Worm (Caenorhabditis elegans) whole organism, L4 larva: Measurements from ENCODE around the gene let-721.

Experiments
- F10B5.3 ChIP-seq: sonication (generic microtip); optimal IDR thresholded peaks from 2 replicates; lab custom pipeline; 2016; ENCODE audit warnings: mild to moderate bottlenecking, missing genetic modification characterization, missing compliant biosample characterization
- F44E2.7 ChIP-seq: fragments of 200-800 bp; sonication (Bioruptor generic); IDR thresholded peaks from 2 replicates; pipeline ENCODE4 v2.1.2; 2022; ENCODE audit warnings: missing genetic modification characterization, missing compliant biosample characterization
- T20F7.1 ChIP-seq: fragments of 200-800 bp; sonication (Bioruptor generic); optimal IDR thresholded peaks from 2 replicates; lab custom pipeline; 2018; ENCODE audit warnings: mild to moderate bottlenecking, missing genetic modification characterization, missing compliant biosample characterization
- Y105C5A.15 ChIP-seq: fragments of 200-800 bp; sonication (Bioruptor generic); IDR thresholded peaks from 2 replicates; pipeline ENCODE4 v1.3.6; 2022; ENCODE audit warnings: missing genetic modification characterization, missing compliant biosample characterization
- Y48G9A.11 ChIP-seq: fragments of 200-800 bp; sonication (Bioruptor generic); IDR thresholded peaks from 2 replicates; pipeline ENCODE4 v1.3.6; 2022; ENCODE audit warnings: missing genetic modification reagents, missing genetic modification characterization, missing compliant biosample characterization
- ama-1 ChIP-seq: fragments of 150-350 bp; optimal IDR thresholded peaks from 2 replicates; lab custom pipeline; 2014; ENCODE audit warnings: inconsistent platforms, mixed read lengths
- ceh-62 ChIP-seq: sonication (generic microtip); optimal IDR thresholded peaks from 2 replicates; lab custom pipeline; 2017; ENCODE audit warnings: missing biosample characterization, missing genetic modification characterization
- ces-1 ChIP-seq: fragments of 150-350 bp; sonication (generic microtip); optimal IDR thresholded peaks from 4 replicates; lab custom pipeline; 2014; ENCODE audit warnings: missing biosample characterization, missing genetic modification reagents, missing genetic modification characterization
- daf-16 ChIP-seq, 3 experiments: sonication (generic microtip); optimal IDR thresholded peaks; 2 replicates each; lab custom pipeline; 2016 to 2017; ENCODE audit warnings: missing genetic modification characterization in 3 of 3, missing genetic modification reagents in 3 of 3, mild to moderate bottlenecking in 2 of 3, missing compliant biosample characterization in 2 of 3, missing biosample characterization in 1 of 3, moderate library complexity in 1 of 3
- dmd-6 ChIP-seq: fragments of 200-800 bp; sonication (Bioruptor generic); IDR thresholded peaks from 2 replicates; pipeline ENCODE4 v1.3.6; 2022; ENCODE audit warnings: missing genetic modification reagents, missing genetic modification characterization, missing compliant biosample characterization
- dmd-8 ChIP-seq: fragments of 200-800 bp; sonication (Bioruptor generic); IDR thresholded peaks from 2 replicates; pipeline ENCODE4 v1.3.6; 2022; ENCODE audit warnings: missing genetic modification characterization, missing compliant biosample characterization
- dpl-1 ChIP-seq: fragments of 150-350 bp; optimal IDR thresholded peaks from 2 replicates; lab custom pipeline; 2014; ENCODE audit warnings: missing biosample characterization, missing genetic modification reagents, missing genetic modification characterization
- dve-1 ChIP-seq: sonication (generic microtip); optimal IDR thresholded peaks from 2 replicates; lab custom pipeline; 2017; ENCODE audit warnings: antibody characterized with exemption, mild to moderate bottlenecking, missing genetic modification characterization, missing compliant biosample characterization; ENCODE audit not compliant: insufficient read depth
- hif-1 ChIP-seq, 2 experiments: sonication (generic microtip); optimal IDR thresholded peaks; 2 replicates each; lab custom pipeline; 2016 to 2017; ENCODE audit warnings: missing compliant biosample characterization in 2 of 2, missing genetic modification characterization in 2 of 2, missing genetic modification reagents in 2 of 2, missing genotype in 2 of 2, mild to moderate bottlenecking in 1 of 2
- hlh-11 ChIP-seq: fragments of 200-800 bp; sonication (Bioruptor generic); optimal IDR thresholded peaks from 2 replicates; lab custom pipeline; 2018; ENCODE audit warnings: mild to moderate bottlenecking, missing genetic modification characterization, missing compliant biosample characterization
- hmg-1.1 ChIP-seq: fragments of 200-800 bp; sonication (Bioruptor generic); IDR thresholded peaks from 2 replicates; pipeline ENCODE4 v1.3.6; 2022; ENCODE audit warnings: missing genetic modification reagents, missing genetic modification characterization, missing compliant biosample characterization
- jun-1 ChIP-seq: fragments of 150-350 bp; optimal IDR thresholded peaks from 2 replicates; lab custom pipeline; 2014; ENCODE audit warnings: missing biosample characterization, missing genetic modification reagents, missing genetic modification characterization
- lim-7 ChIP-seq: fragments of 200-800 bp; sonication (Bioruptor generic); IDR thresholded peaks from 2 replicates; pipeline ENCODE4 v1.3.6; 2022; ENCODE audit warnings: missing genetic modification characterization, missing compliant biosample characterization
- lin-1 ChIP-seq: fragments of 200-800 bp; sonication (Bioruptor generic); IDR thresholded peaks from 2 replicates; pipeline ENCODE4 v1.3.6; 2022; ENCODE audit warnings: missing genetic modification reagents, missing genetic modification characterization, missing compliant biosample characterization
- lin-29 ChIP-seq: fragments of 200-800 bp; sonication (Bioruptor generic); IDR thresholded peaks from 2 replicates; pipeline ENCODE4 v1.3.6; 2022; ENCODE audit warnings: missing genetic modification reagents, missing genetic modification characterization, missing compliant biosample characterization
- lin-38 ChIP-seq: fragments of 200-800 bp; sonication (Bioruptor generic); IDR thresholded peaks from 2 replicates; pipeline ENCODE4 v1.3.6; 2022; ENCODE audit warnings: missing genetic modification reagents, missing genetic modification characterization, missing compliant biosample characterization
- lsy-2 ChIP-seq, 2 experiments: fragments of 150-350 bp in 1 of 2; sonication (generic microtip) in 1 of 2; optimal IDR thresholded peaks; 2 replicates each; lab custom pipeline; 2014 to 2017; ENCODE audit warnings: missing biosample characterization in 2 of 2, missing genetic modification characterization in 2 of 2
- madf-5 ChIP-seq, 2 experiments: fragments of 200-800 bp; sonication (Bioruptor generic); IDR thresholded peaks; 2 replicates each; pipeline ENCODE4 v1.3.6; 2022; ENCODE audit warnings: missing compliant biosample characterization in 2 of 2, missing genetic modification characterization in 2 of 2
- mdt-29 ChIP-seq: fragments of 200-800 bp; sonication (Bioruptor generic); IDR thresholded peaks from 2 replicates; pipeline ENCODE4 v1.3.6; 2022; ENCODE audit warnings: missing genetic modification reagents, missing genetic modification characterization, missing compliant biosample characterization
- mep-1 ChIP-seq: fragments of 150-350 bp; sonication (generic microtip); optimal IDR thresholded peaks from 3 replicates; lab custom pipeline; 2014; ENCODE audit warnings: missing biosample characterization, missing genetic modification characterization
- nhr-102 ChIP-seq: sonication (generic microtip); optimal IDR thresholded peaks from 2 replicates; lab custom pipeline; 2016; ENCODE audit warnings: mild to moderate bottlenecking, missing genetic modification characterization, moderate library complexity, missing compliant biosample characterization
- nhr-11 ChIP-seq: fragments of 150-350 bp; optimal IDR thresholded peaks from 2 replicates; lab custom pipeline; 2014; ENCODE audit warnings: missing biosample characterization, missing genetic modification characterization
- nhr-28 ChIP-seq: fragments of 150-350 bp; optimal IDR thresholded peaks from 2 replicates; lab custom pipeline; 2014; ENCODE audit warnings: missing biosample characterization, missing genetic modification characterization
- pqm-1 ChIP-seq: sonication (generic microtip); optimal IDR thresholded peaks from 2 replicates; lab custom pipeline; 2017; ENCODE audit warnings: missing biosample characterization, missing genetic modification characterization
- rbr-2 ChIP-seq: sonication (generic microtip); optimal IDR thresholded peaks from 2 replicates; lab custom pipeline; 2016; ENCODE audit warnings: missing genotype, missing genetic modification characterization, missing compliant biosample characterization
- set-16 ChIP-seq: fragments of 200-800 bp; sonication (Bioruptor generic); IDR thresholded peaks from 2 replicates; pipeline ENCODE4 v1.3.6; 2022; ENCODE audit warnings: missing genetic modification reagents, missing genetic modification characterization, missing compliant biosample characterization
- snpc-1.2 ChIP-seq: fragments of 200-800 bp; sonication (Bioruptor generic); IDR thresholded peaks from 2 replicates; pipeline ENCODE4 v1.3.6; 2022; ENCODE audit warnings: missing genetic modification reagents, missing genetic modification characterization, missing compliant biosample characterization
- spr-1 ChIP-seq: sonication (generic microtip); optimal IDR thresholded peaks from 2 replicates; lab custom pipeline; 2016; ENCODE audit warnings: mild to moderate bottlenecking, missing genetic modification characterization, missing compliant biosample characterization
- unc-130 ChIP-seq: sonication (generic microtip); optimal IDR thresholded peaks from 2 replicates; lab custom pipeline; 2016; ENCODE audit warnings: missing genetic modification reagents, missing genetic modification characterization, missing compliant biosample characterization
- zfp-3 ChIP-seq: fragments of 200-800 bp; sonication (Bioruptor generic); conservative IDR thresholded peaks from 2 replicates; pipeline ENCODE4 v1.3.6; 2022; ENCODE audit warnings: missing genetic modification reagents, missing genetic modification characterization, missing compliant biosample characterization
- ztf-7 ChIP-seq: fragments of 150-350 bp; optimal IDR thresholded peaks from 2 replicates; lab custom pipeline; 2014; ENCODE audit warnings: missing biosample characterization, missing genetic modification characterization

let-721 gene

ce11 chrIII:6444335-6444734, 2.4 kb downstream of the let-721 start, which contains the start of gene C05D11.13 (continued):
- TF ChIP-seq nhr-102 (tag; lab: Kevin White, UChicago) (peak; percentile 39), hmg-1.1 (GFP tag; lab: Robert Waterston, UW) (peak; percentile 34; the same call in 1 of the 2 replicates), rbr-2 (peak; percentile 37), mdt-29 (GFP tag; lab: Robert Waterston, UW) (no peak), lim-7 (GFP tag; lab: Robert Waterston, UW) (no peak), lin-29 (GFP tag; lab: Robert Waterston, UW) (no peak), dpl-1 (GFP tag; lab: Kevin White, UChicago) (peak; percentile 12), nhr-28 (peak; percentile 43), snpc-1.2 (GFP tag; lab: Robert Waterston, UW) (no peak), T20F7.1 (GFP tag; lab: Kevin White, UChicago) (no peak), dmd-8 (GFP tag; lab: Robert Waterston, UW) (no peak), lsy-2 (tag; optimal IDR thresholded peaks at IDR 0.05; lab: Kevin White, UChicago) (peak in 1 of 2 experiments; percentile 86)

- no peak for TF ChIP-seq F44E2.7 (GFP tag; lab: Robert Waterston, UW)
- peak; percentile 40 for TF ChIP-seq ama-1
- no peak for TF ChIP-seq zfp-3 (GFP tag; lab: Robert Waterston, UW)
- TF ChIP-seq Y48G9A.11 (GFP tag; lab: Robert Waterston, UW): peak; percentile 58; the same call in 1 of the 2 replicates
- TF ChIP-seq mdt-29 (GFP tag; lab: Robert Waterston, UW): no peak
- TF ChIP-seq nhr-11 (tag; lab: Kevin White, UChicago): no peak
- TF ChIP-seq lsy-2 (tag; optimal IDR thresholded peaks at IDR 0.05; lab: Kevin White, UChicago): peak in 1 of 2 experiments; percentile 43
- peak; percentile 62 for TF ChIP-seq unc-130 (GFP tag; lab: Kevin White, UChicago)
- TF ChIP-seq snpc-1.2 (GFP tag; lab: Robert Waterston, UW): 0 out of 2 replicates have a peak, but pooled peaks have one; percentile 34
- TF ChIP-seq lin-38 (GFP tag; lab: Robert Waterston, UW): peak; percentile 58
- peak; percentile 5 for TF ChIP-seq hlh-11
- TF ChIP-seq Y105C5A.15 (GFP tag; lab: Robert Waterston, UW): no peak
- peak in 1 of 2 experiments; percentile 6 for TF ChIP-seq hif-1 (tag; optimal IDR thresholded peaks at IDR 0.05; lab: Kevin White, UChicago)
- no peak for TF ChIP-seq F10B5.3 (tag; lab: Kevin White, UChicago)
- TF ChIP-seq daf-16 (GFP tag; optimal IDR thresholded peaks at IDR 0.05; lab: Kevin White, UChicago): no peak
- TF ChIP-seq daf-16 (tag; optimal IDR thresholded peaks at IDR 0.05; lab: Kevin White, UChicago): peak; percentile 74
- no peak for TF ChIP-seq ces-1 (GFP tag; lab: Kevin White, UChicago)
- TF ChIP-seq ceh-62: no peak
- TF ChIP-seq ztf-7: no peak
- TF ChIP-seq jun-1: no peak
- TF ChIP-seq nhr-28: peak; percentile 24
- peak; percentile 10; the same call in 1 of the 2 replicates for TF ChIP-seq lin-1
- no peak for TF ChIP-seq set-16 (GFP tag; lab: Robert Waterston, UW)
- TF ChIP-seq spr-1 (tag; lab: Kevin White, UChicago): no peak
- TF ChIP-seq dve-1 (tag; lab: Kevin White, UChicago): peak; percentile 76
- peak; percentile 81 for TF ChIP-seq pqm-1 (tag; lab: Kevin White, UChicago)
- TF ChIP-seq hmg-1.1 (GFP tag; lab: Robert Waterston, UW): 0 out of 2 replicates have a peak, but pooled peaks have one; percentile 20
- TF ChIP-seq mep-1 (tag; lab: Kevin White, UChicago): peak; percentile 7
- no peak for TF ChIP-seq madf-5 (GFP tag; IDR thresholded peaks at IDR 0.05; lab: Robert Waterston, UW)
- peak; percentile 31 for TF ChIP-seq dmd-6 (GFP tag; lab: Robert Waterston, UW)
- peak; percentile 65 for TF ChIP-seq dpl-1 (GFP tag; lab: Kevin White, UChicago)
Measured at ce11 chrIII:6442305-6443125, 4.2 kb downstream of the let-721 start, which contains the start of gene mel-32. mel-32 (minus strand) TSS chrIII:6443000.
